Fruit fly (Drosophila melanogaster): ENCODE data around the gene CG14341.
A peak's percentile ranks its signal among the peaks of the same experiment; 100 is the strongest.

CG14341 gene

dm6 chr2L:1128932-1129887 is 37.1 kb upstream of the CG14341 start, which contains the start of the genes Pino and TBC1D23:
Gene Pino, minus strand, starts transcription at chr2L:1128953.
Gene TBC1D23, plus strand, starts transcription at chr2L:1129316.
- TF ChIP-seq CG6276 (GFP tag; optimal IDR thresholded peaks at IDR 0.05): peak; percentile 0
- peak; percentile 22; the same call in 1 of the 2 replicates for TF ChIP-seq CG11294 (GFP tag; IDR thresholded peaks at IDR 0.05)
- TF ChIP-seq OdsH (GFP tag; optimal IDR thresholded peaks at IDR 0.05): peak; percentile 78
- peak; percentile 61; the same call in 2 of the 3 replicates for TF ChIP-seq CG8119 (GFP tag; IDR thresholded peaks at IDR 0.05)
- TF ChIP-seq Blimp-1 (GFP tag; optimal IDR thresholded peaks at IDR 0.05): peak; percentile 1
- peak; percentile 69 for TF ChIP-seq CG32006 (GFP tag; optimal IDR thresholded peaks at IDR 0.05)
- peak; percentile 55 for TF ChIP-seq Sox14 (GFP tag; optimal IDR thresholded peaks at IDR 0.05)
- TF ChIP-seq fkh (GFP tag; optimal IDR thresholded peaks at IDR 0.05): peak; percentile 8
- peak; percentile 69 for TF ChIP-seq acj6 (GFP tag; optimal IDR thresholded peaks at IDR 0.05)
- TF ChIP-seq CG9139 (GFP tag; optimal IDR thresholded peaks at IDR 0.05): no peak
- peak; percentile 56 for TF ChIP-seq CG3919 (GFP tag; optimal IDR thresholded peaks at IDR 0.05)
- peak; percentile 40 to 53 for TF ChIP-seq salr (GFP tag; optimal IDR thresholded peaks at IDR 0.05)
- TF ChIP-seq CG15336 (GFP tag; IDR thresholded peaks at IDR 0.05): peak; percentile 62; the same call in 1 of the 2 replicates
- TF ChIP-seq cyc (GFP tag; optimal IDR thresholded peaks at IDR 0.05): peak; percentile 71
- TF ChIP-seq Ets96B (tag; optimal IDR thresholded peaks at IDR 0.05): peak; percentile 65
- TF ChIP-seq Met (GFP tag; optimal IDR thresholded peaks at IDR 0.05): no peak
- TF ChIP-seq achi (GFP tag; optimal IDR thresholded peaks at IDR 0.05): peak; percentile 38
- peak; percentile 46 for TF ChIP-seq CG10669 (GFP tag; optimal IDR thresholded peaks at IDR 0.05)
- peak; percentile 46 for TF ChIP-seq CG11762 (GFP tag; optimal IDR thresholded peaks at IDR 0.05; ENCODE audit: insufficient read depth)
- no peak for TF ChIP-seq Smox (GFP tag; optimal IDR thresholded peaks at IDR 0.05)
- peak; percentile 61 for TF ChIP-seq CG6792 (GFP tag; optimal IDR thresholded peaks at IDR 0.05)
- peak; percentile 20 for TF ChIP-seq fd59A (GFP tag; optimal IDR thresholded peaks at IDR 0.05)
- TF ChIP-seq CG8632 (GFP tag; optimal IDR thresholded peaks at IDR 0.05): peak; percentile 60
- no peak for TF ChIP-seq vri (GFP tag; optimal IDR thresholded peaks at IDR 0.05)
- TF ChIP-seq dsx (GFP tag; optimal IDR thresholded peaks at IDR 0.05; ENCODE audit: poor library complexity, severe bottlenecking): peak; percentile 50
- TF ChIP-seq svp (GFP tag): peak; percentile 74
- peak; percentile 19 for TF ChIP-seq dac (GFP tag; optimal IDR thresholded peaks at IDR 0.05)
- no peak for TF ChIP-seq CG16779 (tag; optimal IDR thresholded peaks at IDR 0.05)
- peak; percentile 14 for TF ChIP-seq net (GFP tag; optimal IDR thresholded peaks at IDR 0.05)
- TF ChIP-seq CG6854 (GFP tag; optimal IDR thresholded peaks at IDR 0.05): no peak
- peak; percentile 67 for TF ChIP-seq Hr39 (GFP tag; optimal IDR thresholded peaks at IDR 0.05)
- peak; percentile 30 for TF ChIP-seq spab (GFP tag; optimal IDR thresholded peaks at IDR 0.05)
- peak; percentile 28 for TF ChIP-seq CG6808 (GFP tag; optimal IDR thresholded peaks at IDR 0.05)
- TF ChIP-seq CG3032 (tag; optimal IDR thresholded peaks at IDR 0.05): peak; percentile 79
- TF ChIP-seq Sox15 (GFP tag; optimal IDR thresholded peaks at IDR 0.05): peak; percentile 44
- no peak for TF ChIP-seq Hr38 (GFP tag; optimal IDR thresholded peaks at IDR 0.05)
- peak; percentile 68 for TF ChIP-seq pdm3 (GFP tag; optimal IDR thresholded peaks at IDR 0.05)
- TF ChIP-seq CG10631 (GFP tag; optimal IDR thresholded peaks at IDR 0.05): peak; percentile 76
- peak; percentile 78 for TF ChIP-seq Eip78C (GFP tag)
- TF ChIP-seq CG11902 (GFP tag; optimal IDR thresholded peaks at IDR 0.05): peak; percentile 43
- TF ChIP-seq CG7368 (GFP tag; optimal IDR thresholded peaks at IDR 0.05): peak; percentile 38
- TF ChIP-seq fd85E (GFP tag; optimal IDR thresholded peaks at IDR 0.05): no peak
- peak; percentile 70 for TF ChIP-seq CG31627 (GFP tag; optimal IDR thresholded peaks at IDR 0.05)
- TF ChIP-seq Lpt (GFP tag; optimal IDR thresholded peaks at IDR 0.05): peak; percentile 22
- peak; percentile 22 for TF ChIP-seq CG1621 (tag; optimal IDR thresholded peaks at IDR 0.05)
- peak; percentile 45 for TF ChIP-seq Sox102F (GFP tag; optimal IDR thresholded peaks at IDR 0.05)
- TF ChIP-seq CG4318 (GFP tag; optimal IDR thresholded peaks at IDR 0.05): no peak
- peak; percentile 50 for TF ChIP-seq Gug (GFP tag; IDR thresholded peaks at IDR 0.05)
- no peak for TF ChIP-seq Ets21C (GFP tag; optimal IDR thresholded peaks at IDR 0.05)
